Worm (Caenorhabditis elegans): Measurements from ENCODE around the gene gipc-1.

DNA sequence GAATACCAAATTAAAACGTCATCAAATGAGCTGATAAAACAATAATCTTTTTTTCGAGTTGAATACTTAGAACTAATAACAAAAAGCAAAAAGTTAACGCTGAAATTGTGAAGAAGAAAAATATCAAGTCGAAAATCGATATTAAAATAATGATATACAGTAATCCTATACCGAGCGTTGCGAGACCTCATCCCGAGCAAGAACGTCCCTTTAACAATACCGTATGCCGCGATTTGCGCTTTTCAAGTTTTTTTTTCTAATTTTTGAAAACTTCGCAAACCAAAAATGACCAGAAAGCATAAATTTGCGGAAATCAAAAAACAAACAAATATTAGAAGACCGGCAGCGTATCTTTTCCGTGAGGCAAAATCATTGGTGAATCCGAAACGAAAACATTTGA, 20.4 kb downstream of the gipc-1 start, which contains the start of gene F26F4.5:
- TF ChIP-seq W03F9.2 (tag; optimal IDR thresholded peaks at IDR 0.05) (no peak), dao-5 (tag; optimal IDR thresholded peaks at IDR 0.05) (no peak)

All from whole organism, L4/young adult.